Worm (Caenorhabditis elegans): ENCODE results near the gene clec-232.

The clec-232 gene

ce11 chrV:16017671-16018070, 41.7 kb downstream of the clec-232 start, which contains the start of gene srx-43:
srx-43 (plus strand) TSS chrV:16017971.
- TF ChIP-seq cog-1 (tag; optimal IDR thresholded peaks at IDR 0.05) (no peak), ref-1 (GFP tag; conservative IDR thresholded peaks at IDR 0.05) (no peak), tab-1 (GFP tag; IDR thresholded peaks at IDR 0.05) (no peak), T22C8.4 (GFP tag; IDR thresholded peaks at IDR 0.05) (no peak), ztf-29 (GFP tag; IDR thresholded peaks at IDR 0.05) (no peak), med-1 (GFP tag; optimal IDR thresholded peaks at IDR 0.05; ENCODE audit: insufficient read depth) (no peak)

ce11 chrV:16020042-16020441, 44.1 kb downstream of the clec-232 start, which contains the start of gene srx-44:
srx-44 (plus strand) TSS chrV:16020342.
- no peak for TF ChIP-seq klf-2 (GFP tag; conservative IDR thresholded peaks at IDR 0.05)
- TF ChIP-seq T22C8.4 (GFP tag; IDR thresholded peaks at IDR 0.05), result no peak
- no peak for TF ChIP-seq ref-1 (GFP tag; conservative IDR thresholded peaks at IDR 0.05)
- TF ChIP-seq ztf-23 (GFP tag; IDR thresholded peaks at IDR 0.05), result no peak
- TF ChIP-seq cog-1 (tag; optimal IDR thresholded peaks at IDR 0.05), result no peak
- TF ChIP-seq med-1 (GFP tag; optimal IDR thresholded peaks at IDR 0.05; ENCODE audit: insufficient read depth), result no peak
- no peak for TF ChIP-seq tab-1 (GFP tag; IDR thresholded peaks at IDR 0.05)
- TF ChIP-seq ztf-29 (GFP tag; IDR thresholded peaks at IDR 0.05), result no peak
- TF ChIP-seq flt-1 (GFP tag; IDR thresholded peaks at IDR 0.05), result no peak

DNA sequence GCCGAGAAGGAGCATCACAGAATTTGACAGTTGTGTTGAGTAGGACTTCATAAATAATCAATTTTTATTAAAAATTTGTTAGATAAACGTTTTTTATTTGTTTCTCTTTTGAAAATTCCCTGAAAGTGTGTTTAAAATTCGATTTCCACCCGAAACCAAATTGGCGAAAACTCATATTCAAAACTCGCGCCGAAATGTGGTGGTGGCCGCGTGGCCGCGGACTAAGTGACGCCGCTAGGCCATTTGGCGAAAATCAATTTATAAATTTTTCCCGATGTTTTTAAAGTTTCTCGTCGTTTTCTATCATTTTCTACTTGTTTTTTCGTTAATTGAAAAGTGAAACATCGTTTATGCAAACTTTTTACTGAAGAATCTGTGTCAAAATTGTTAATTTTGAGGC, 46.7 kb downstream of the clec-232 start:
- TF ChIP-seq flt-1 (GFP tag; IDR thresholded peaks at IDR 0.05) (peak; percentile 61), ztf-23 (GFP tag; IDR thresholded peaks at IDR 0.05) (0 out of 2 replicates have a peak, but pooled peaks have one; percentile 40), tab-1 (GFP tag; IDR thresholded peaks at IDR 0.05) (no peak), klf-2 (GFP tag; conservative IDR thresholded peaks at IDR 0.05) (no peak), ztf-29 (GFP tag; IDR thresholded peaks at IDR 0.05) (no peak), ref-1 (GFP tag; conservative IDR thresholded peaks at IDR 0.05) (no peak), cog-1 (tag; optimal IDR thresholded peaks at IDR 0.05) (peak; percentile 30), T22C8.4 (GFP tag; IDR thresholded peaks at IDR 0.05) (no peak; the same call in 1 of the 2 replicates), med-1 (GFP tag; optimal IDR thresholded peaks at IDR 0.05; ENCODE audit: insufficient read depth) (no peak)

DNA sequence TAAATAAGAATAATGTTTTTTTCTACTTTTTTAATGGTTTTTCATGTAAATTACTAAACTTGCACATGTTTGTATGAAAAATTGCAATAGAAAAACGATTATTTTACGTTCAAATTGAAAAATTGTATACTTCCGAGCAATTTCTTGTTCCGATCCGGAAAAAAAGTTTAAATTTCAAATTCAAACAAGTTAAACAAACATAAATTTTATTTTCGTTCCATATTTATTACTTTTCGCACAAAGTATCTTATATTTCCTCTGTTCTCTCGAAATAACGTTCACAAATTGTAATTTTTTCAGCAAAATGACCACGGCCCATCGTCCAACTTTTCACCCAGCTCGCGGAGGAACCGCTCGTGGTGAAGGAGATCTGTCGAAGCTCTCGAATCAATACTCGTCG, 47.1 kb downstream of the clec-232 start, which contains the start of gene cwc-15:
cwc-15 (plus strand) TSS at position 301 of the 400 bp plus-strand sequence.
- TF ChIP-seq klf-2 (GFP tag; conservative IDR thresholded peaks at IDR 0.05), result no peak
- no peak for TF ChIP-seq flt-1 (GFP tag; IDR thresholded peaks at IDR 0.05)
- no peak for TF ChIP-seq ztf-23 (GFP tag; IDR thresholded peaks at IDR 0.05)
- TF ChIP-seq T22C8.4 (GFP tag; IDR thresholded peaks at IDR 0.05), result no peak
- no peak for TF ChIP-seq tab-1 (GFP tag; IDR thresholded peaks at IDR 0.05)
- TF ChIP-seq med-1 (GFP tag; optimal IDR thresholded peaks at IDR 0.05; ENCODE audit: insufficient read depth), result no peak
- no peak for TF ChIP-seq cog-1 (tag; optimal IDR thresholded peaks at IDR 0.05)
- no peak for TF ChIP-seq ztf-29 (GFP tag; IDR thresholded peaks at IDR 0.05)
- no peak for TF ChIP-seq ref-1 (GFP tag; conservative IDR thresholded peaks at IDR 0.05)

ce11 chrV:16023559-16023958, 47.6 kb downstream of the clec-232 start:
- TF ChIP-seq ref-1 (GFP tag; conservative IDR thresholded peaks at IDR 0.05) (no peak), med-1 (GFP tag; optimal IDR thresholded peaks at IDR 0.05; ENCODE audit: insufficient read depth) (no peak), ztf-23 (GFP tag; IDR thresholded peaks at IDR 0.05) (no peak), cog-1 (tag; optimal IDR thresholded peaks at IDR 0.05) (no peak), flt-1 (GFP tag; IDR thresholded peaks at IDR 0.05) (no peak), ztf-29 (GFP tag; IDR thresholded peaks at IDR 0.05) (no peak), tab-1 (GFP tag; IDR thresholded peaks at IDR 0.05) (no peak), klf-2 (GFP tag; conservative IDR thresholded peaks at IDR 0.05) (no peak), T22C8.4 (GFP tag; IDR thresholded peaks at IDR 0.05) (no peak)

DNA sequence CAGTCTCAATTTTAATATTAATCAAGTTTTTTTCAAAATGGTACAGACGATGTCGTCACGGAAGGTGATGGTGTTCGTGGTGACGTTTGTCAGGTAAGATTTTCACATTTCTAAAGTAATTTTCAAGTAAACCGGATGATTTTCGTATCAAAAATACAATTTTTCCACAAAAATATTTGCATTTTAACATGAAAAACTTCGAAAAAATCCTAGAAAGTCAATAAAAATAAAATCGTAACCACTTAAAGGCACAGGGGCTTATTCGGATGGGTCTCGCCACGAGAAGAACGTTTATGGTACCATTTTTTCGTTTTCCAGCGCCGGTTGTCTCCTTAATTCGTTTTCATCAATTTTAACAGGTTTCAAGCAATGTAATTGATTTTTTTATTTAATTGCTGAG, 48.4 kb downstream of the clec-232 start, which contains the start of gene T10C6.6:
T10C6.6 (plus strand) TSS at position 27 of the 400 bp plus-strand sequence.
- TF ChIP-seq klf-2 (GFP tag; conservative IDR thresholded peaks at IDR 0.05) (no peak), flt-1 (GFP tag; IDR thresholded peaks at IDR 0.05) (no peak), ztf-29 (GFP tag; IDR thresholded peaks at IDR 0.05) (no peak), tab-1 (GFP tag; IDR thresholded peaks at IDR 0.05) (no peak), T22C8.4 (GFP tag; IDR thresholded peaks at IDR 0.05) (no peak), ref-1 (GFP tag; conservative IDR thresholded peaks at IDR 0.05) (no peak), med-1 (GFP tag; optimal IDR thresholded peaks at IDR 0.05; ENCODE audit: insufficient read depth) (no peak), ztf-23 (GFP tag; IDR thresholded peaks at IDR 0.05) (no peak), cog-1 (tag; optimal IDR thresholded peaks at IDR 0.05) (no peak)

ce11 chrV:16024917-16025316, 49.0 kb downstream of the clec-232 start:
- TF ChIP-seq T22C8.4 (GFP tag; IDR thresholded peaks at IDR 0.05) (no peak), ztf-23 (GFP tag; IDR thresholded peaks at IDR 0.05) (no peak), tab-1 (GFP tag; IDR thresholded peaks at IDR 0.05) (0 out of 2 replicates have a peak, but pooled peaks have one; percentile 39), med-1 (GFP tag; optimal IDR thresholded peaks at IDR 0.05; ENCODE audit: insufficient read depth) (no peak), ztf-29 (GFP tag; IDR thresholded peaks at IDR 0.05) (no peak), ref-1 (GFP tag; conservative IDR thresholded peaks at IDR 0.05) (no peak)
